Fruit fly (Drosophila melanogaster) whole organism, adult: ENCODE measurements around the gene CG31104.

ENCODE experiments used
- CG11617 ChIP-seq: fragments of 200-800 bp; sonication (Bioruptor generic); optimal IDR thresholded peaks from 2 replicates; lab custom pipeline; 2017; ENCODE audit warnings: mild to moderate bottlenecking, missing biosample characterization, missing genetic modification reagents, missing genetic modification characterization
- CG12768 ChIP-seq: fragments of 200-800 bp; sonication (Bioruptor generic); optimal IDR thresholded peaks from 2 replicates; lab custom pipeline; 2017; ENCODE audit warnings: missing biosample characterization, missing genetic modification characterization, mild to moderate bottlenecking, moderate library complexity, missing genetic modification reagents
- CG1620 ChIP-seq: fragments of 200-800 bp; sonication (Bioruptor generic); optimal IDR thresholded peaks from 2 replicates; lab custom pipeline; 2016; ENCODE audit warnings: missing biosample characterization, missing genetic modification characterization
- CG7045 ChIP-seq: fragments of 200-800 bp; sonication (Bioruptor generic); optimal IDR thresholded peaks from 2 replicates; lab custom pipeline; 2017; ENCODE audit warnings: missing biosample characterization, mild to moderate bottlenecking, missing genetic modification characterization
- CG7101 ChIP-seq: fragments of 200-800 bp; sonication (Bioruptor generic); optimal IDR thresholded peaks from 2 replicates; lab custom pipeline; 2018; ENCODE audit warnings: missing biosample characterization, mild to moderate bottlenecking, missing genetic modification characterization, moderate library complexity
- Clk ChIP-seq: fragments of 200-800 bp; sonication (Bioruptor generic); optimal IDR thresholded peaks from 2 replicates; lab custom pipeline; 2017; ENCODE audit warnings: missing biosample characterization, missing genetic modification characterization
- Crg-1 ChIP-seq: fragments of 200-800 bp; sonication (Bioruptor generic); optimal IDR thresholded peaks from 2 replicates; lab custom pipeline; 2016; ENCODE audit warnings: missing biosample characterization, missing genetic modification characterization
- Hr96 ChIP-seq: fragments of 200-800 bp; sonication (Bioruptor generic); optimal IDR thresholded peaks from 2 replicates; lab custom pipeline; 2016; ENCODE audit warnings: missing biosample characterization, missing genetic modification characterization
- bab1 ChIP-seq: fragments of 200-800 bp; sonication (Bioruptor generic); optimal IDR thresholded peaks from 3 replicates; lab custom pipeline; 2019; ENCODE audit warnings: missing biosample characterization, mild to moderate bottlenecking, missing genetic modification characterization, moderate library complexity
- cic ChIP-seq: fragments of 200-800 bp; sonication (Bioruptor generic); optimal IDR thresholded peaks from 2 replicates; lab custom pipeline; 2017; ENCODE audit warnings: missing biosample characterization, mild to moderate bottlenecking, missing genetic modification characterization, moderate library complexity
- kay ChIP-seq: fragments of 200-800 bp; sonication (Bioruptor generic); peaks from one replicate; lab custom pipeline; 2016; ENCODE audit warnings: missing biosample characterization, missing genetic modification characterization, borderline replicate concordance
- pad ChIP-seq: fragments of 200-800 bp; sonication (Bioruptor generic); optimal IDR thresholded peaks from 3 replicates; lab custom pipeline; 2017; ENCODE audit warnings: missing biosample characterization, missing genetic modification characterization, mild to moderate bottlenecking, moderate library complexity, missing genetic modification reagents
- tj ChIP-seq: fragments of 200-800 bp; sonication (Bioruptor generic); optimal IDR thresholded peaks from 3 replicates; lab custom pipeline; 2017; ENCODE audit warnings: missing biosample characterization, mild to moderate bottlenecking, missing genetic modification characterization, moderate library complexity
- toe ChIP-seq: fragments of 200-800 bp; sonication (Bioruptor generic); optimal IDR thresholded peaks from 2 replicates; lab custom pipeline; 2016; ENCODE audit warnings: missing biosample characterization, missing genetic modification characterization

dm6 chr3R:25295320-25296020, 10.2 kb downstream of the CG31104 start, which contains the start of gene CG31102:
- TF ChIP-seq CG7045 (GFP tag; lab: Kevin White, UChicago) (no peak), CG11617 (no peak), kay (GFP tag; lab: Kevin White, UChicago) (peak; percentile 75), Hr96 (GFP tag; lab: Kevin White, UChicago) (peak; percentile 73), Clk (GFP tag; lab: Kevin White, UChicago) (no peak), CG1620 (no peak), bab1 (no peak), toe (GFP tag; lab: Kevin White, UChicago) (peak; percentile 31), CG7101 (tag; lab: Kevin White, UChicago) (no peak), CG12768 (GFP tag; lab: Kevin White, UChicago) (peak; percentile 52), tj (no peak), pad (GFP tag; lab: Kevin White, UChicago) (no peak), Crg-1 (no peak), cic (GFP tag; lab: Kevin White, UChicago) (peak; percentile 91)
